Fruit fly (Drosophila melanogaster) whole organism, embryonic: ENCODE results near the gene CG7914.

Experiments used
- Bgb ChIP-seq: fragments of 200-800 bp; sonication (Bioruptor generic); IDR thresholded peaks from 2 replicates; pipeline ENCODE4 v1.3.6; 2022; ENCODE audit warnings: missing biosample characterization, missing genetic modification characterization; ENCODE audit not compliant: partially characterized antibody
- C15 ChIP-seq: fragments of 200-800 bp; sonication (Bioruptor generic); IDR thresholded peaks from 3 replicates; pipeline ENCODE4 v1.3.6; 2022; ENCODE audit warnings: missing biosample characterization, missing genetic modification characterization
- CG11093 ChIP-seq: fragments of 200-800 bp; sonication (Bioruptor generic); IDR thresholded peaks from 3 replicates; pipeline ENCODE4 v1.3.6; 2022; ENCODE audit warnings: missing biosample characterization, missing genetic modification characterization
- CG11695 ChIP-seq: fragments of 200-800 bp; sonication (Bioruptor generic); IDR thresholded peaks from 3 replicates; pipeline ENCODE4 v1.3.6; 2022; ENCODE audit warnings: missing biosample characterization, missing genetic modification characterization
- CG11696 ChIP-seq: fragments of 200-800 bp; sonication (Bioruptor generic); IDR thresholded peaks from 2 replicates; pipeline ENCODE4 v1.3.6; 2022; ENCODE audit warnings: missing biosample characterization, missing genetic modification characterization
- CG12942 ChIP-seq: fragments of 200-800 bp; sonication (Bioruptor generic); optimal IDR thresholded peaks from 3 replicates; lab custom pipeline; 2016; ENCODE audit warnings: missing biosample characterization, missing genetic modification characterization
- CG13123 ChIP-seq: fragments of 200-800 bp; sonication (Bioruptor generic); optimal IDR thresholded peaks from 2 replicates; lab custom pipeline; 2016; ENCODE audit warnings: missing biosample characterization, missing genetic modification characterization
- CG14965 ChIP-seq: fragments of 200-800 bp; sonication (Bioruptor generic); optimal IDR thresholded peaks from 2 replicates; lab custom pipeline; 2016; ENCODE audit warnings: missing biosample characterization, missing genetic modification characterization, borderline replicate concordance
- CG15073 ChIP-seq: fragments of 200-800 bp; sonication (Bioruptor generic); optimal IDR thresholded peaks from 2 replicates; lab custom pipeline; 2016; ENCODE audit warnings: missing biosample characterization, missing genetic modification characterization
- CG1792 ChIP-seq: fragments of 200-800 bp; sonication (Bioruptor generic); optimal IDR thresholded peaks from 2 replicates; lab custom pipeline; 2016; ENCODE audit warnings: missing biosample characterization, missing genetic modification characterization
- CG18619 ChIP-seq: fragments of 200-800 bp; sonication (Bioruptor generic); optimal IDR thresholded peaks from 3 replicates; lab custom pipeline; 2017; ENCODE audit warnings: missing biosample characterization, mild to moderate bottlenecking, missing genetic modification characterization
- CG2116 ChIP-seq: fragments of 200-800 bp; sonication (Bioruptor generic); optimal IDR thresholded peaks from 3 replicates; lab custom pipeline; 2018; ENCODE audit warnings: missing biosample characterization, mild to moderate bottlenecking, missing genetic modification characterization
- CG30403 ChIP-seq: fragments of 200-800 bp; sonication (Bioruptor generic); optimal IDR thresholded peaks from 3 replicates; lab custom pipeline; 2016; ENCODE audit warnings: missing biosample characterization, missing genetic modification characterization
- CG5953 ChIP-seq: fragments of 200-800 bp; sonication (Bioruptor generic); IDR thresholded peaks from 2 replicates; pipeline ENCODE4 v1.3.6; 2022; ENCODE audit warnings: missing biosample characterization, missing genetic modification characterization
- CG7357 ChIP-seq: fragments of 200-800 bp; sonication (Bioruptor generic); IDR thresholded peaks from 3 replicates; pipeline ENCODE4 v1.3.6; 2022; ENCODE audit warnings: missing biosample characterization, missing genetic modification characterization
- CG8359 ChIP-seq: fragments of 200-800 bp; sonication (Bioruptor generic); optimal IDR thresholded peaks from 2 replicates; lab custom pipeline; 2017; ENCODE audit warnings: missing biosample characterization, mild to moderate bottlenecking, missing genetic modification characterization, borderline replicate concordance
- CG8765 ChIP-seq: fragments of 200-800 bp; sonication (Bioruptor generic); IDR thresholded peaks from 2 replicates; pipeline ENCODE4 v1.3.6; 2022; ENCODE audit warnings: missing biosample characterization, missing genetic modification characterization
- CG8944 ChIP-seq: fragments of 200-800 bp; sonication (Bioruptor generic); optimal IDR thresholded peaks from 3 replicates; lab custom pipeline; 2016; ENCODE audit warnings: missing biosample characterization, missing genetic modification characterization
- CG9727 ChIP-seq: fragments of 200-800 bp; sonication (Bioruptor generic); optimal IDR thresholded peaks from 3 replicates; lab custom pipeline; 2017; ENCODE audit warnings: missing biosample characterization, mild to moderate bottlenecking, missing genetic modification characterization
- Camta ChIP-seq: fragments of 200-800 bp; sonication (Bioruptor generic); optimal IDR thresholded peaks from 2 replicates; lab custom pipeline; 2016; ENCODE audit warnings: missing biosample characterization, missing genetic modification characterization
- Hr3 ChIP-seq: fragments of 200-800 bp; sonication (Bioruptor generic); optimal IDR thresholded peaks from 3 replicates; lab custom pipeline; 2016; ENCODE audit warnings: missing biosample characterization, missing genetic modification characterization
- Hr39 ChIP-seq: fragments of >200 bp; optimal IDR thresholded peaks from 2 replicates; lab custom pipeline; 2017
- Hr78 ChIP-seq, 2 experiments: fragments of 200-800 bp in 1 of 2; fragments of >200 bp in 1 of 2; sonication (Bioruptor generic) in 1 of 2; optimal IDR thresholded peaks; 2 replicates each; lab custom pipeline; 2017 to 2019; ENCODE audit warnings: missing biosample characterization in 2 of 2, missing genetic modification characterization in 2 of 2, mild to moderate bottlenecking in 1 of 2, moderate library complexity in 1 of 2
- Lpt ChIP-seq: fragments of >200 bp; optimal IDR thresholded peaks from 2 replicates; lab custom pipeline; 2018; ENCODE audit warnings: missing biosample characterization, missing genetic modification characterization
- MBD-R2 ChIP-seq: fragments of 200-800 bp; sonication (Bioruptor generic); IDR thresholded peaks from 2 replicates; pipeline ENCODE4 v1.3.6; 2022; ENCODE audit warnings: missing biosample characterization, missing genetic modification characterization
- Mrtf ChIP-seq: fragments of 200-800 bp; sonication (Bioruptor generic); IDR thresholded peaks from 3 replicates; pipeline ENCODE4 v1.3.6; 2022; ENCODE audit warnings: missing biosample characterization, missing genetic modification characterization
- Myb ChIP-seq: fragments of 200-800 bp; sonication (Bioruptor generic); optimal IDR thresholded peaks from 2 replicates; lab custom pipeline; 2016; ENCODE audit warnings: missing biosample characterization, missing genetic modification characterization
- NC2α ChIP-seq: fragments of 200-800 bp; sonication (Bioruptor generic); optimal IDR thresholded peaks from 2 replicates; lab custom pipeline; 2016; ENCODE audit warnings: missing biosample characterization, missing genetic modification characterization
- Poxn ChIP-seq: fragments of 200-800 bp; sonication (Bioruptor generic); IDR thresholded peaks from 2 replicates; pipeline ENCODE4 v1.3.6; 2022; ENCODE audit warnings: missing biosample characterization, missing genetic modification characterization
- Rfx ChIP-seq: fragments of 200-800 bp; sonication (Bioruptor generic); IDR thresholded peaks from 2 replicates; pipeline ENCODE4 v1.3.6; 2022; ENCODE audit warnings: missing biosample characterization, missing genetic modification characterization
- Scr ChIP-seq: fragments of 200-800 bp; sonication (Bioruptor generic); IDR thresholded peaks from 2 replicates; pipeline ENCODE4 v1.3.6; 2022; ENCODE audit warnings: missing biosample characterization, missing genetic modification characterization; ENCODE audit not compliant: partially characterized antibody
- Sin3A ChIP-seq: fragments of >200 bp; optimal IDR thresholded peaks from 2 replicates; lab custom pipeline; 2018
- ac ChIP-seq: fragments of 200-800 bp; sonication (Bioruptor generic); optimal IDR thresholded peaks from 3 replicates; lab custom pipeline; 2017; ENCODE audit warnings: missing biosample characterization, mild to moderate bottlenecking, missing genetic modification characterization
- al ChIP-seq: fragments of 200-800 bp; sonication (Bioruptor generic); IDR thresholded peaks from 2 replicates; pipeline ENCODE4 v1.3.6; 2022; ENCODE audit warnings: missing biosample characterization, missing genetic modification characterization
- amos ChIP-seq: fragments of 200-800 bp; sonication (Bioruptor generic); IDR thresholded peaks from 2 replicates; pipeline ENCODE4 v1.3.6; 2022; ENCODE audit warnings: missing biosample characterization, missing genetic modification characterization; ENCODE audit not compliant: partially characterized antibody
- caup ChIP-seq: fragments of 200-800 bp; sonication (Bioruptor generic); optimal IDR thresholded peaks from 3 replicates; lab custom pipeline; 2017; ENCODE audit warnings: missing biosample characterization, mild to moderate bottlenecking, missing genetic modification characterization, moderate library complexity; ENCODE audit not compliant: severe bottlenecking
- chm ChIP-seq: fragments of 200-800 bp; sonication (Bioruptor generic); IDR thresholded peaks from 2 replicates; pipeline ENCODE4 v1.3.6; 2022; ENCODE audit warnings: missing biosample characterization, missing genetic modification characterization
- chn ChIP-seq: fragments of 200-800 bp; sonication (Bioruptor generic); optimal IDR thresholded peaks from 2 replicates; lab custom pipeline; 2016; ENCODE audit warnings: missing biosample characterization, missing genetic modification characterization
- dysf ChIP-seq: fragments of 200-800 bp; sonication (Bioruptor generic); IDR thresholded peaks from 3 replicates; pipeline ENCODE4 v1.3.6; 2022; ENCODE audit warnings: missing biosample characterization, missing genetic modification characterization
- eve ChIP-seq, 2 experiments: fragments of >200 bp; optimal IDR thresholded peaks; 2 replicates each; lab custom pipeline; 2017; ENCODE audit warnings: missing biosample characterization in 2 of 2, missing genetic modification characterization in 2 of 2
- eyg ChIP-seq: fragments of 200-800 bp; sonication (Bioruptor generic); optimal IDR thresholded peaks from 3 replicates; lab custom pipeline; 2016; ENCODE audit warnings: missing biosample characterization, missing genetic modification characterization
- fd102C ChIP-seq: fragments of 200-800 bp; sonication (Bioruptor generic); optimal IDR thresholded peaks from 2 replicates; lab custom pipeline; 2018; ENCODE audit warnings: missing biosample characterization, mild to moderate bottlenecking, missing genetic modification characterization, moderate library complexity
- gcm ChIP-seq: fragments of 200-800 bp; sonication (Bioruptor generic); optimal IDR thresholded peaks from 2 replicates; lab custom pipeline; 2019; ENCODE audit warnings: missing biosample characterization, mild to moderate bottlenecking, missing genetic modification characterization, moderate library complexity
- jumu ChIP-seq: fragments of 200-800 bp; sonication (Bioruptor generic); optimal IDR thresholded peaks from 3 replicates; lab custom pipeline; 2016; ENCODE audit warnings: missing biosample characterization, missing genetic modification characterization
- kah ChIP-seq: fragments of 200-800 bp; sonication (Bioruptor generic); optimal IDR thresholded peaks from 2 replicates; lab custom pipeline; 2018; ENCODE audit warnings: missing biosample characterization, mild to moderate bottlenecking, missing genetic modification characterization
- org-1 ChIP-seq: fragments of 200-800 bp; sonication (Bioruptor generic); optimal IDR thresholded peaks from 2 replicates; lab custom pipeline; 2017; ENCODE audit warnings: missing biosample characterization, missing genetic modification characterization
- pros ChIP-seq: fragments of 200-800 bp; sonication (Bioruptor generic); optimal IDR thresholded peaks from 3 replicates; lab custom pipeline; 2019; ENCODE audit warnings: missing biosample characterization, mild to moderate bottlenecking, missing genetic modification characterization, moderate library complexity
- ranshi ChIP-seq: fragments of 200-800 bp; sonication (Bioruptor generic); IDR thresholded peaks from 2 replicates; pipeline ENCODE4 v1.3.6; 2022; ENCODE audit warnings: missing biosample characterization, missing genetic modification characterization
- shn ChIP-seq: fragments of 200-800 bp; sonication (Bioruptor generic); optimal IDR thresholded peaks from 3 replicates; lab custom pipeline; 2016; ENCODE audit warnings: missing biosample characterization, missing genetic modification characterization
- sisA ChIP-seq: fragments of 200-800 bp; sonication (Bioruptor generic); IDR thresholded peaks from 2 replicates; pipeline ENCODE4 v1.3.6; 2022; ENCODE audit warnings: missing biosample characterization, missing genetic modification characterization
- so ChIP-seq: fragments of 200-800 bp; sonication (Bioruptor generic); IDR thresholded peaks from 3 replicates; pipeline ENCODE4 v1.3.6; 2022; ENCODE audit warnings: missing biosample characterization, missing genetic modification characterization
- tgo ChIP-seq: fragments of 200-800 bp; sonication (Bioruptor generic); IDR thresholded peaks from 3 replicates; pipeline ENCODE4 v1.3.6; 2022; ENCODE audit warnings: missing biosample characterization, missing genetic modification characterization

CG7914 gene

DNA sequence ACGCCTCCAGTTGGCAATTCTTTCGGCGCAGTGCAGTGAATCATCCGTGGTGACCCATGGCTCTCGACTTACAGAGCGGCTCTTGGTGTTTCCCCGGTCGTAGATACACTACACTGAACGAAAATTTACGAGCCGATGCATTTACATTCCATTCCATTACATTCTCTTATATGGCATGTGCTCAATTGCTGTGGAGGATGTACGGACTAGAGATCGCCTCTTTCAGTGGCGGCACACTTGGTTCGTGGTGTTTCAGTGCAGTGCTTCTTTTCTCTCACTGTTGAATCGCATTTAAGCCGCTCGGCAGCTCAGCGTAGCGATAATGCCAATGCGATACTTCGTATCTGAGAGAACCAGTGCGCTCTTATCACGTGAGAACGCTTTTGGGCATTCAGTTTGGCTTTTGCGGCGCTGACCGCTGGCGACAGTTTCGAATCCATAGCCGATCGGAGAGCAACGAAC, 5.6 kb downstream of the CG7914 start, which contains the start of gene Mec2:
Gene Mec2, plus strand, starts transcription at position 412 of the 462 bp plus-strand sequence.
- TF ChIP-seq Mrtf (GFP tag; lab: Robert Waterston, UW), result 0 out of 3 replicates have a peak, but pooled peaks have one; percentile 38
- TF ChIP-seq kah (GFP tag; lab: Kevin White, UChicago), result no peak
- TF ChIP-seq CG1792, result no peak
- TF ChIP-seq Hr39 (lab: Kevin White, UChicago), result no peak
- no peak for TF ChIP-seq CG8765 (GFP tag; lab: Robert Waterston, UW)
- TF ChIP-seq Hr78 (GFP tag; optimal IDR thresholded peaks at IDR 0.05; lab: Kevin White, UChicago), result peak in 1 of 2 experiments; percentile 83
- no peak for TF ChIP-seq caup (GFP tag; lab: Kevin White, UChicago)
- peak; percentile 49 for TF ChIP-seq sisA (GFP tag; lab: Robert Waterston, UW)
- TF ChIP-seq shn (GFP tag; lab: Kevin White, UChicago), result peak; percentile 65
- no peak for TF ChIP-seq eyg
- peak; percentile 50; the same call in 1 of the 2 replicates for TF ChIP-seq CG5953
- TF ChIP-seq ranshi (GFP tag; lab: Robert Waterston, UW), result 0 out of 2 replicates have a peak, but pooled peaks have one; percentile 34
- 0 out of 3 replicates have a peak, but pooled peaks have one; percentile 31 for TF ChIP-seq so (GFP tag; lab: Robert Waterston, UW)
- no peak for TF ChIP-seq ac
- peak; percentile 43 for TF ChIP-seq jumu (GFP tag; lab: Kevin White, UChicago)
- peak; percentile 39 for TF ChIP-seq Rfx (GFP tag; lab: Robert Waterston, UW)
- no peak for TF ChIP-seq CG2116 (GFP tag; lab: Kevin White, UChicago)
- 0 out of 3 replicates have a peak, but pooled peaks have one; percentile 41 for TF ChIP-seq CG7357 (GFP tag; lab: Robert Waterston, UW)
- TF ChIP-seq Scr (GFP tag; lab: Robert Waterston, UW), result no peak
- TF ChIP-seq amos (GFP tag; lab: Robert Waterston, UW), result no peak
- TF ChIP-seq Myb (GFP tag; lab: Kevin White, UChicago), result peak; percentile 53
- TF ChIP-seq fd102C (GFP tag; lab: Kevin White, UChicago), result no peak
- no peak for TF ChIP-seq CG14965 (GFP tag; lab: Kevin White, UChicago)
- peak; percentile 62 for TF ChIP-seq dysf
- TF ChIP-seq MBD-R2, result no peak
- no peak for TF ChIP-seq pros (GFP tag; lab: Kevin White, UChicago)
- peak; percentile 41 for TF ChIP-seq CG8944 (GFP tag; lab: Kevin White, UChicago)
- no peak for TF ChIP-seq CG8359
- TF ChIP-seq CG30403 (GFP tag; lab: Kevin White, UChicago), result peak; percentile 47
- TF ChIP-seq Lpt, result no peak
- TF ChIP-seq CG11093 (GFP tag; lab: Robert Waterston, UW), result peak; percentile 13; the same call in 1 of the 3 replicates
- peak; percentile 58 for TF ChIP-seq CG12942 (GFP tag; lab: Kevin White, UChicago)
- TF ChIP-seq Poxn (GFP tag; lab: Robert Waterston, UW), result no peak
- no peak for TF ChIP-seq eve (GFP tag; optimal IDR thresholded peaks at IDR 0.05; lab: Kevin White, UChicago)
- TF ChIP-seq Camta (GFP tag; lab: Kevin White, UChicago), result no peak
- TF ChIP-seq CG13123 (GFP tag; lab: Kevin White, UChicago), result peak; percentile 16
- no peak for TF ChIP-seq CG11696 (GFP tag; lab: Robert Waterston, UW)
- TF ChIP-seq al (GFP tag; lab: Robert Waterston, UW), result no peak
- no peak for TF ChIP-seq CG15073
- TF ChIP-seq NC2α (GFP tag; lab: Kevin White, UChicago), result no peak
- peak; percentile 30 for TF ChIP-seq CG18619 (GFP tag; lab: Kevin White, UChicago)
- no peak for TF ChIP-seq C15 (GFP tag; lab: Robert Waterston, UW)
- peak; percentile 51 for TF ChIP-seq Hr3 (GFP tag; lab: Kevin White, UChicago)
- peak; percentile 49 for TF ChIP-seq chn (GFP tag; lab: Kevin White, UChicago)
- peak; percentile 55 for TF ChIP-seq tgo (GFP tag; lab: Robert Waterston, UW)
- peak; percentile 31 for TF ChIP-seq CG9727 (GFP tag; lab: Kevin White, UChicago)
- TF ChIP-seq chm (GFP tag; lab: Robert Waterston, UW), result peak; percentile 62; the same call in 1 of the 2 replicates
- TF ChIP-seq Bgb (GFP tag; lab: Robert Waterston, UW), result no peak
- TF ChIP-seq Sin3A (lab: Kevin White, UChicago), result no peak
- 0 out of 3 replicates have a peak, but pooled peaks have one; percentile 18 for TF ChIP-seq CG11695 (GFP tag; lab: Robert Waterston, UW)
- TF ChIP-seq gcm (GFP tag; lab: Kevin White, UChicago), result no peak
- peak; percentile 47 for TF ChIP-seq org-1 (GFP tag; lab: Kevin White, UChicago)
